Worm (Caenorhabditis elegans) whole organism, late embryonic: ENCODE measurements around the gene coa-3.

Experiments used
- C08G9.2 ChIP-seq: sonication (generic microtip); optimal IDR thresholded peaks from 2 replicates; lab custom pipeline; 2016; ENCODE audit warnings: mild to moderate bottlenecking, missing genetic modification characterization, moderate library complexity, missing compliant biosample characterization
- C38D4.7 ChIP-seq: fragments of 200-800 bp; sonication (Bioruptor generic); optimal IDR thresholded peaks from 2 replicates; lab custom pipeline; 2018; ENCODE audit warnings: mild to moderate bottlenecking, missing genetic modification characterization, moderate library complexity, missing compliant biosample characterization
- ceh-2 ChIP-seq: sonication (generic microtip); optimal IDR thresholded peaks from 2 replicates; lab custom pipeline; 2016; ENCODE audit warnings: missing genotype, missing genetic modification characterization, missing compliant biosample characterization
- ceh-24 ChIP-seq: sonication (generic microtip); optimal IDR thresholded peaks from 2 replicates; lab custom pipeline; 2016; ENCODE audit warnings: mild to moderate bottlenecking, missing genetic modification characterization, missing compliant biosample characterization
- ceh-31 ChIP-seq: sonication (generic microtip); optimal IDR thresholded peaks from 2 replicates; lab custom pipeline; 2016; ENCODE audit warnings: missing genetic modification characterization, missing compliant biosample characterization
- ceh-34 ChIP-seq: sonication (generic microtip); optimal IDR thresholded peaks from 2 replicates; lab custom pipeline; 2016; ENCODE audit warnings: mild to moderate bottlenecking, missing genetic modification characterization, missing compliant biosample characterization
- ceh-6 ChIP-seq: fragments of 200-800 bp; sonication (Bioruptor generic); optimal IDR thresholded peaks from 2 replicates; lab custom pipeline; 2018; ENCODE audit warnings: mild to moderate bottlenecking, missing genetic modification characterization, missing compliant biosample characterization
- ceh-9 ChIP-seq: sonication (generic microtip); optimal IDR thresholded peaks from 2 replicates; lab custom pipeline; 2016; ENCODE audit warnings: mild to moderate bottlenecking, missing genetic modification characterization, inconsistent platforms, missing compliant biosample characterization
- dve-1 ChIP-seq: sonication (generic microtip); optimal IDR thresholded peaks from 2 replicates; lab custom pipeline; 2017; ENCODE audit warnings: antibody characterized with exemption, mild to moderate bottlenecking, missing genetic modification characterization, missing compliant biosample characterization
- elt-2 ChIP-seq: sonication (generic microtip); optimal IDR thresholded peaks from 2 replicates; lab custom pipeline; 2016; ENCODE audit warnings: missing genetic modification reagents, missing genetic modification characterization, missing compliant biosample characterization
- fax-1 ChIP-seq: sonication (generic microtip); optimal IDR thresholded peaks from 2 replicates; lab custom pipeline; 2016; ENCODE audit warnings: missing genotype, missing genetic modification characterization, missing compliant biosample characterization
- fkh-10 ChIP-seq: fragments of 150-350 bp; optimal IDR thresholded peaks from 2 replicates; lab custom pipeline; 2014; ENCODE audit warnings: missing biosample characterization, missing genetic modification reagents, missing genetic modification characterization
- hlh-13 ChIP-seq: fragments of 200-800 bp; sonication (Bioruptor generic); optimal IDR thresholded peaks from 2 replicates; lab custom pipeline; 2018; ENCODE audit warnings: mild to moderate bottlenecking, missing genetic modification characterization, missing compliant biosample characterization
- hlh-6 ChIP-seq: sonication (generic microtip); optimal IDR thresholded peaks from 2 replicates; lab custom pipeline; 2016; ENCODE audit warnings: missing genotype, missing genetic modification characterization, missing compliant biosample characterization
- mec-3 ChIP-seq: sonication (generic microtip); optimal IDR thresholded peaks from 2 replicates; lab custom pipeline; 2016; ENCODE audit warnings: borderline replicate concordance, missing genetic modification characterization, missing compliant biosample characterization
- nfya-1 ChIP-seq: sonication (generic microtip); optimal IDR thresholded peaks from 2 replicates; lab custom pipeline; 2017; ENCODE audit warnings: missing genetic modification characterization, mild to moderate bottlenecking, missing compliant biosample characterization, antibody characterized with exemption, moderate library complexity
- nhr-232 ChIP-seq: sonication (generic microtip); optimal IDR thresholded peaks from 2 replicates; lab custom pipeline; 2016; ENCODE audit warnings: missing genetic modification characterization, missing compliant biosample characterization
- npax-4 ChIP-seq: sonication (generic microtip); optimal IDR thresholded peaks from 2 replicates; lab custom pipeline; 2016; ENCODE audit warnings: missing genetic modification characterization, missing compliant biosample characterization
- odd-2 ChIP-seq: sonication (generic microtip); optimal IDR thresholded peaks from 2 replicates; lab custom pipeline; 2017; ENCODE audit warnings: antibody characterized with exemption, mild to moderate bottlenecking, missing genetic modification characterization, missing compliant biosample characterization
- pat-9 ChIP-seq: fragments of 200-800 bp; sonication (Bioruptor generic); optimal IDR thresholded peaks from 2 replicates; lab custom pipeline; 2018; ENCODE audit warnings: mild to moderate bottlenecking, missing genetic modification characterization, moderate library complexity, missing compliant biosample characterization
- pha-2 ChIP-seq: sonication (generic microtip); optimal IDR thresholded peaks from 2 replicates; lab custom pipeline; 2017; ENCODE audit warnings: mild to moderate bottlenecking, missing genetic modification characterization, missing compliant biosample characterization
- pha-4 ChIP-seq: fragments of 150-350 bp; optimal IDR thresholded peaks from 2 replicates; lab custom pipeline; 2018; ENCODE audit warnings: missing biosample characterization, missing genetic modification reagents, missing genetic modification characterization
- ref-2 ChIP-seq: sonication (generic microtip); optimal IDR thresholded peaks from 2 replicates; lab custom pipeline; 2016; ENCODE audit warnings: missing genetic modification characterization, missing compliant biosample characterization
- sdc-2 ChIP-seq: sonication (generic microtip); optimal IDR thresholded peaks from 2 replicates; lab custom pipeline; 2016; ENCODE audit warnings: missing genotype, missing genetic modification characterization, missing compliant biosample characterization
- sox-2 ChIP-seq: fragments of 200-800 bp; sonication (Bioruptor generic); IDR thresholded peaks from 2 replicates; pipeline ENCODE4 v1.3.6; 2022; ENCODE audit warnings: missing genetic modification reagents, missing genetic modification characterization, missing compliant biosample characterization
- sox-4 ChIP-seq: sonication (generic microtip); optimal IDR thresholded peaks from 2 replicates; lab custom pipeline; 2017; ENCODE audit warnings: mild to moderate bottlenecking, missing genetic modification characterization, inconsistent platforms, missing compliant biosample characterization
- tbx-2 ChIP-seq: sonication (generic microtip); optimal IDR thresholded peaks from 2 replicates; lab custom pipeline; 2016; ENCODE audit warnings: missing genetic modification characterization, missing compliant biosample characterization
- unc-42 ChIP-seq: sonication (generic microtip); optimal IDR thresholded peaks from 2 replicates; lab custom pipeline; 2016; ENCODE audit warnings: missing genotype, missing genetic modification characterization, missing compliant biosample characterization
- unc-55 ChIP-seq: sonication (generic microtip); optimal IDR thresholded peaks from 2 replicates; lab custom pipeline; 2017; ENCODE audit warnings: missing biosample characterization, missing genetic modification reagents, missing genetic modification characterization
- unc-86 ChIP-seq: sonication (generic microtip); optimal IDR thresholded peaks from 2 replicates; lab custom pipeline; 2016; ENCODE audit warnings: missing genetic modification characterization, missing compliant biosample characterization

The coa-3 gene

DNA sequence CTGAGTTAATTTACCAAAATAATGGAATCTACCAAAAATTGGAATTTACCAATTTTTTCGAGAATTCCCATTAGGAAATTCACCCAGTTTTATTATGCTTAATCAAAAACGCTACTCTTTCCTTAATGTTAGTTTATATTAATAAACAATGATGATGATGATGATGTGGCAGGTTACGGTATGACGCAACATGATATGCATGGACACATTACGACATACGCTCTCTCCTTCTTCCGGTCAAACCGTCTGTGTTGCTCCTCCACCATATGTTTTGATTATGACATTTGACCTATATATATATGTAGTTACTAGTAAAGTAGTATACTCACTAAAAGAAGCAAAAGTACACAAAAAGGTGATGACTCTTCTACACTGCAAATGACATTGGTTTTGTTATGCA lies 25.0 kb downstream of the coa-3 start:
- TF ChIP-seq ceh-2 (tag; lab: Kevin White, UChicago) (no peak), tbx-2 (tag; lab: Kevin White, UChicago) (peak; percentile 30), mec-3 (no peak)

DNA sequence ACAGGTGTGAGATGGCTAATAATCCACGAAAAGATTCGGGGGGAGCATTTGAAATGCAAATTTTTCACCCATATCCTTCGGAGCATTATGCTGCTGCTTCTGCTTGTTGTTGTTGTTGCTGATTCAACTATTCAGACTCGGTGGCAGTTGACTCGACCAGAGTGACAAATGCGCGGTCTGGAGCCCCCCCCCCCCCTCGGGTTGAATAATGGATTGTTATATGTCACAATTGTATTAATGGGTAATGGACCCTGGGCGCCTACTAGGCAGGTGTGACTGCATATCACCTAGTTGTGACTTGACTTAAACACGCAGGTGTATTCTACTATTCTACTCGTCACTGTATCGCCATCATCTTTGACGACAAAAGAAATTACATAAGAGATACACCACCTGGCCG lies 26.9 kb downstream of the coa-3 start:
- no peak for TF ChIP-seq hlh-6 (tag; lab: Kevin White, UChicago)
- no peak for TF ChIP-seq npax-4 (tag; lab: Kevin White, UChicago)
- TF ChIP-seq unc-55 (GFP tag; lab: Kevin White, UChicago): peak; percentile 76

DNA sequence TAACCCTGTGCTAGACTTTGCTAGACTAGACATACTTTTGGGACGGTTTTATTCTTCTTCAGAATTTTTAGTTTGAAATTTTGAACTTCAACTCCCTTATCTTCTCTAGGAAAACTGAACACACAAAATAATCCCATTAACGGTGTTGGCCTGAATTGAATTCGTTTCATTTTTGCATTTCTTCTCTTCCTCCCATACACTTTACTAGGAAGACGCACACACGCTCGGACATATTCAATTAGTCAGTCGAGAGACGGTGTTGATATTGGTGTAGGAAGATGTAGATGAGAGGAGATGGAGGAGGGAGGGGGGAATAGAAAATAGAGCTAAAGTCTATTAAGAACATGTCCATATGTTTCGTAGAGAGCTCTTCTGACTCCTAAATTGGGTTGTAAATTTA lies 27.8 kb downstream of the coa-3 start:
- TF ChIP-seq unc-42 (tag; lab: Kevin White, UChicago) (peak; percentile 96), tbx-2 (tag; lab: Kevin White, UChicago) (no peak)
- TF ChIP-seq, all 69 proteins: peak for 1

DNA sequence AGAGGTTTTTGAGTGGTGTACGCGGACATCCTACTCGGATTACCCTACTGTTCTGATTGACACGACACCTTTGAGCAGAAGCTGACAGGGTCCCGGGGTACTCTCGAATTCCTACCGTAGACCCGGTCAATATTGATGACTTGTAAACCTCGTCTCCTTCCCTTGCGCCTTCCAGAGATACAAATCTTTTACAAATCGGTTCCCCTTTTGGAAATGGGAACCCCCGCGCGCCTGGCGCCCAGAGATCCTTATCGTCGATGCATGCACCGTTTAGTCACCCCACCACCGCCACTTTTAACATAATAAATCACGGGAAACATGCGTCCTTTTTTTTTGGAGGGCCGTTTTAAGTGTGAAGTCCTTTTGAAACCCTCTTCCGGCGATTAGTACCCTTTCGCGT lies 29.3 kb downstream of the coa-3 start:
- no peak for TF ChIP-seq C38D4.7 (GFP tag; lab: Kevin White, UChicago)
- peak; percentile 64 for TF ChIP-seq ceh-34
- no peak for TF ChIP-seq pha-2 (tag; lab: Kevin White, UChicago)
- TF ChIP-seq, all 69 proteins: peak for 1

- TF ChIP-seq sox-4: no peak
- no peak for TF ChIP-seq C08G9.2 (tag; lab: Kevin White, UChicago)
Observed at ce11 chrII:4572579-4572978, 29.9 kb downstream of the coa-3 start.

ce11 chrII:4571868-4572267 lies 30.6 kb downstream of the coa-3 start, which contains the start of gene vab-1:
vab-1 (plus strand) TSS chrII:4572000.
- no peak for TF ChIP-seq nhr-232 (tag; lab: Kevin White, UChicago)
- TF ChIP-seq odd-2 (tag; lab: Kevin White, UChicago): no peak
- TF ChIP-seq fax-1 (tag; lab: Kevin White, UChicago): no peak
- no peak for TF ChIP-seq sox-2 (GFP tag; lab: Robert Waterston, UW)
- TF ChIP-seq dve-1 (tag; lab: Kevin White, UChicago): no peak
- no peak for TF ChIP-seq ref-2
- TF ChIP-seq C38D4.7 (GFP tag; lab: Kevin White, UChicago): no peak
- TF ChIP-seq unc-86: no peak
- TF ChIP-seq ceh-6: no peak
- no peak for TF ChIP-seq ceh-24
- TF ChIP-seq unc-42 (tag; lab: Kevin White, UChicago): no peak
- no peak for TF ChIP-seq sdc-2 (tag; lab: Kevin White, UChicago)
- TF ChIP-seq, all 69 proteins: peak for 0

DNA sequence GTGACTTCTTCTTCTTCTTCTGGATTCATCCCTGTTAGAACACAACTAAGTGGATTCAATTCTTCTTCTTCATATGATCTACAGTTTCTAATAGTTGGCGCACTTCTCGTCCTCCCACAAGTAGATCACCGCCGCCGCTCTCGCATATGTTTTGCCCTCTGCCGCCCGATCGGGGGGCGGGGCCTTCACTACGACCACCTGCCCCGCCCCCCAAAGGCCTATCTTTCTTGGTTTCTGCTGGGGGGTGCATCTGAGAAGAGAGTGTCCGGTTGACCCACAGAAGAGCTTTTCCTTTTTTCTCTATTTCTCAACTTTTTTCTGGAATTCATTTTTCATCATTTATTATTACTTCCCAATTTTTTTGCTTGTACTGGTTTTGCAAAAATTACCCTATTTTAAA lies 31.3 kb downstream of the coa-3 start:
- no peak for TF ChIP-seq C38D4.7 (GFP tag; lab: Kevin White, UChicago)
- TF ChIP-seq ceh-9 (tag; lab: Kevin White, UChicago): no peak
- TF ChIP-seq hlh-13: no peak
- peak; percentile 38 for TF ChIP-seq ceh-31 (tag; lab: Kevin White, UChicago)
- TF ChIP-seq tbx-2 (tag; lab: Kevin White, UChicago): peak; percentile 11
- TF ChIP-seq pat-9 (tag; lab: Kevin White, UChicago): no peak
- TF ChIP-seq ref-2: peak; percentile 1
- TF ChIP-seq C08G9.2 (tag; lab: Kevin White, UChicago): peak; percentile 2
- no peak for TF ChIP-seq pha-4 (tag; lab: Kevin White, UChicago)
- peak; percentile 33 for TF ChIP-seq elt-2 (tag; lab: Kevin White, UChicago)
- TF ChIP-seq fkh-10 (GFP tag; lab: Kevin White, UChicago): no peak
- peak; percentile 20 for TF ChIP-seq unc-86
- peak; percentile 23 for TF ChIP-seq nfya-1 (tag; lab: Kevin White, UChicago)
- peak; percentile 1 for TF ChIP-seq ceh-34
